Worm (Caenorhabditis elegans) whole organism, late embryonic: ENCODE data around the gene C27C12.4.

Experiments
- Y22D7AL.16 ChIP-seq: sonication (generic microtip); optimal IDR thresholded peaks from 2 replicates; lab custom pipeline; 2016; ENCODE audit warnings: missing genetic modification characterization, missing compliant biosample characterization
- ceh-24 ChIP-seq: sonication (generic microtip); optimal IDR thresholded peaks from 2 replicates; lab custom pipeline; 2016; ENCODE audit warnings: mild to moderate bottlenecking, missing genetic modification characterization, missing compliant biosample characterization
- elt-4 ChIP-seq: sonication (generic microtip); optimal IDR thresholded peaks from 2 replicates; lab custom pipeline; 2016; ENCODE audit warnings: missing genetic modification characterization, missing compliant biosample characterization
- hlh-13 ChIP-seq: fragments of 200-800 bp; sonication (Bioruptor generic); optimal IDR thresholded peaks from 2 replicates; lab custom pipeline; 2018; ENCODE audit warnings: mild to moderate bottlenecking, missing genetic modification characterization, missing compliant biosample characterization
- hlh-30 ChIP-seq: sonication (generic microtip); optimal IDR thresholded peaks from 2 replicates; lab custom pipeline; 2017; ENCODE audit warnings: antibody characterized with exemption, missing genetic modification characterization, missing compliant biosample characterization; ENCODE audit not compliant: insufficient read depth
- hlh-6 ChIP-seq: sonication (generic microtip); optimal IDR thresholded peaks from 2 replicates; lab custom pipeline; 2016; ENCODE audit warnings: missing genotype, missing genetic modification characterization, missing compliant biosample characterization
- madf-2 ChIP-seq: sonication (generic microtip); optimal IDR thresholded peaks from 2 replicates; lab custom pipeline; 2017; ENCODE audit warnings: missing genetic modification characterization, missing compliant biosample characterization
- pax-1 ChIP-seq: fragments of 150-350 bp; optimal IDR thresholded peaks from 2 replicates; lab custom pipeline; 2014; ENCODE audit warnings: missing biosample characterization, missing genetic modification characterization
- pros-1 ChIP-seq: fragments of 150-350 bp; optimal IDR thresholded peaks from 2 replicates; lab custom pipeline; 2014; ENCODE audit warnings: missing biosample characterization, missing genetic modification reagents, missing genetic modification characterization
- ref-2 ChIP-seq: sonication (generic microtip); optimal IDR thresholded peaks from 2 replicates; lab custom pipeline; 2016; ENCODE audit warnings: missing genetic modification characterization, missing compliant biosample characterization

- TF ChIP-seq hlh-13 (no peak), ceh-24 (tag; lab: Kevin White, UChicago) (no peak), pros-1 (tag; lab: Kevin White, UChicago) (no peak), pax-1 (tag; lab: Kevin White, UChicago) (no peak), Y22D7AL.16 (tag; lab: Kevin White, UChicago) (no peak), madf-2 (tag; lab: Kevin White, UChicago) (no peak), elt-4 (no peak), ref-2 (tag; lab: Kevin White, UChicago) (no peak), hlh-6 (tag; lab: Kevin White, UChicago) (no peak), hlh-30 (tag; lab: Kevin White, UChicago) (no peak)
These were observed 17.9 kb downstream of the C27C12.4 start, which contains the start of gene F31F6.2 for ce11 chrX:14871780-14872179.
